Worm (Caenorhabditis elegans) whole organism, L1 larva: Measurements from ENCODE around the gene R08A2.7.

ENCODE experiments used
- C34B4.2 ChIP-seq: sonication (generic microtip); optimal IDR thresholded peaks from 2 replicates; lab custom pipeline; 2017; ENCODE audit warnings: mild to moderate bottlenecking, missing genetic modification characterization, missing compliant biosample characterization
- F16B12.6 ChIP-seq: fragments of 150-350 bp; optimal IDR thresholded peaks from 2 replicates; lab custom pipeline; 2014; ENCODE audit warnings: missing biosample characterization, missing genetic modification characterization
- Y116A8C.19 ChIP-seq: sonication (generic microtip); optimal IDR thresholded peaks from 2 replicates; lab custom pipeline; 2016; ENCODE audit warnings: missing compliant biosample characterization, missing genetic modification characterization, borderline replicate concordance
- aha-1 ChIP-seq: fragments of 150-350 bp; optimal IDR thresholded peaks from 2 replicates; lab custom pipeline; 2014; ENCODE audit warnings: missing biosample characterization, missing genetic modification characterization
- alr-1 ChIP-seq: fragments of 200-800 bp; sonication (Bioruptor generic); optimal IDR thresholded peaks from 2 replicates; lab custom pipeline; 2018; ENCODE audit warnings: borderline replicate concordance, mild to moderate bottlenecking, missing genetic modification characterization, missing compliant biosample characterization
- aly-2 ChIP-seq: fragments of 150-350 bp; optimal IDR thresholded peaks from 2 replicates; lab custom pipeline; 2014; ENCODE audit warnings: missing biosample characterization, missing genetic modification characterization
- ama-1 ChIP-seq: fragments of 150-350 bp; optimal IDR thresholded peaks from 2 replicates; lab custom pipeline; 2014
- blmp-1 ChIP-seq: fragments of 150-350 bp; optimal IDR thresholded peaks from 2 replicates; lab custom pipeline; 2014; ENCODE audit warnings: missing biosample characterization, missing genetic modification characterization
- ceh-63 ChIP-seq: fragments of 200-800 bp; sonication (Bioruptor generic); optimal IDR thresholded peaks from 2 replicates; lab custom pipeline; 2018; ENCODE audit warnings: mild to moderate bottlenecking, missing genetic modification characterization, missing compliant biosample characterization
- ceh-88 ChIP-seq: fragments of 200-800 bp; sonication (Bioruptor generic); IDR thresholded peaks from 2 replicates; pipeline ENCODE4 v1.3.6; 2022; ENCODE audit warnings: missing genetic modification characterization, missing compliant biosample characterization
- ceh-90 ChIP-seq: sonication (generic microtip); optimal IDR thresholded peaks from 2 replicates; lab custom pipeline; 2016; ENCODE audit warnings: missing genetic modification characterization, missing compliant biosample characterization
- dsc-1 ChIP-seq: sonication (generic microtip); optimal IDR thresholded peaks from 2 replicates; lab custom pipeline; 2016; ENCODE audit warnings: mild to moderate bottlenecking, missing genetic modification characterization, missing compliant biosample characterization
- efl-1 ChIP-seq, 4 experiments: fragments of 150-350 bp; optimal IDR thresholded peaks in 3 of 4; peaks in 1 of 4; 1 replicate in 1 of 4; 2 replicates in 3 of 4; lab custom pipeline; 2014; ENCODE audit warnings: missing biosample characterization in 2 of 4, missing genetic modification characterization in 2 of 4, missing genetic modification reagents in 2 of 4
- efl-3 ChIP-seq: fragments of 200-800 bp; sonication (Bioruptor generic); optimal IDR thresholded peaks from 2 replicates; lab custom pipeline; 2018; ENCODE audit warnings: mild to moderate bottlenecking, missing genetic modification characterization, missing compliant biosample characterization
- elt-2 ChIP-seq: sonication (generic microtip); optimal IDR thresholded peaks from 2 replicates; lab custom pipeline; 2016; ENCODE audit warnings: missing genetic modification characterization, mild to moderate bottlenecking, inconsistent platforms, missing compliant biosample characterization, missing genetic modification reagents
- fkh-8 ChIP-seq: sonication (generic microtip); optimal IDR thresholded peaks from 2 replicates; lab custom pipeline; 2016; ENCODE audit warnings: mild to moderate bottlenecking, missing genetic modification characterization, missing compliant biosample characterization
- fos-1 ChIP-seq: fragments of 150-350 bp; optimal IDR thresholded peaks from 2 replicates; lab custom pipeline; 2014; ENCODE audit warnings: missing biosample characterization, missing genetic modification characterization
- grh-1 ChIP-seq: fragments of 200-800 bp; sonication (Bioruptor generic); IDR thresholded peaks from 2 replicates; pipeline ENCODE4 v1.3.6; 2022; ENCODE audit warnings: missing genetic modification reagents, missing genetic modification characterization, missing compliant biosample characterization
- hlh-17 ChIP-seq: fragments of 200-800 bp; sonication (Bioruptor generic); optimal IDR thresholded peaks from 2 replicates; lab custom pipeline; 2018; ENCODE audit warnings: missing genetic modification characterization, mild to moderate bottlenecking, missing compliant biosample characterization, moderate library complexity, borderline replicate concordance
- hpl-2 ChIP-seq: fragments of 150-350 bp; optimal IDR thresholded peaks from 2 replicates; lab custom pipeline; 2014; ENCODE audit warnings: missing biosample characterization, missing genetic modification reagents, missing genetic modification characterization
- irx-1 ChIP-seq: sonication (generic microtip); optimal IDR thresholded peaks from 2 replicates; lab custom pipeline; 2016; ENCODE audit warnings: missing genetic modification characterization, missing compliant biosample characterization
- isw-1 ChIP-seq: fragments of 200-800 bp; sonication (Bioruptor generic); IDR thresholded peaks from 2 replicates; pipeline ENCODE4 v1.3.6; 2022; ENCODE audit warnings: missing genetic modification characterization, missing compliant biosample characterization
- jun-1 ChIP-seq: fragments of 150-350 bp; optimal IDR thresholded peaks from 2 replicates; lab custom pipeline; 2014; ENCODE audit warnings: missing biosample characterization, missing genetic modification reagents, missing genetic modification characterization
- lin-15B ChIP-seq: fragments of 150-350 bp; sonication (generic microtip); optimal IDR thresholded peaks from 3 replicates; lab custom pipeline; 2014; ENCODE audit warnings: missing biosample characterization, missing genetic modification characterization
- lin-35 ChIP-seq, 2 experiments: fragments of 150-350 bp; optimal IDR thresholded peaks; 2 replicates each; lab custom pipeline; 2014; ENCODE audit warnings: missing biosample characterization in 2 of 2, missing genetic modification characterization in 2 of 2, missing genetic modification reagents in 2 of 2
- lin-39 ChIP-seq: fragments of 150-350 bp; optimal IDR thresholded peaks from 2 replicates; lab custom pipeline; 2014; ENCODE audit warnings: missing biosample characterization, missing genetic modification reagents, missing genetic modification characterization
- lir-3 ChIP-seq: sonication (generic microtip); optimal IDR thresholded peaks from 2 replicates; lab custom pipeline; 2016; ENCODE audit warnings: mild to moderate bottlenecking, missing genetic modification characterization, moderate library complexity, missing compliant biosample characterization; ENCODE audit not compliant: poor library complexity
- mab-9 ChIP-seq: fragments of 200-800 bp; sonication (Bioruptor generic); IDR thresholded peaks from 2 replicates; pipeline ENCODE4 v1.3.6; 2022; ENCODE audit warnings: missing genetic modification reagents, missing genetic modification characterization, missing compliant biosample characterization
- mdl-1 ChIP-seq, 2 experiments: fragments of 150-350 bp; optimal IDR thresholded peaks; 2 replicates each; lab custom pipeline; 2014 to 2017; ENCODE audit warnings: missing biosample characterization in 2 of 2, missing genetic modification characterization in 2 of 2, inconsistent platforms in 1 of 2
- mef-2 ChIP-seq: fragments of 150-350 bp; optimal IDR thresholded peaks from 2 replicates; lab custom pipeline; 2014; ENCODE audit warnings: missing biosample characterization, missing genetic modification characterization
- mep-1 ChIP-seq: fragments of 150-350 bp; optimal IDR thresholded peaks from 2 replicates; lab custom pipeline; 2014; ENCODE audit warnings: missing biosample characterization, missing genetic modification characterization
- nhr-11 ChIP-seq: fragments of 150-350 bp; optimal IDR thresholded peaks from 2 replicates; lab custom pipeline; 2014; ENCODE audit warnings: missing biosample characterization, missing genetic modification characterization
- nhr-20 ChIP-seq: sonication (generic microtip); optimal IDR thresholded peaks from 2 replicates; lab custom pipeline; 2016; ENCODE audit warnings: mild to moderate bottlenecking, missing genetic modification characterization, missing compliant biosample characterization
- nhr-237 ChIP-seq: fragments of 150-350 bp; optimal IDR thresholded peaks from 2 replicates; lab custom pipeline; 2014; ENCODE audit warnings: missing biosample characterization, missing genetic modification characterization
- nhr-28 ChIP-seq: fragments of 150-350 bp; optimal IDR thresholded peaks from 2 replicates; lab custom pipeline; 2014; ENCODE audit warnings: missing biosample characterization, missing genetic modification characterization
- nhr-47 ChIP-seq: sonication (generic microtip); optimal IDR thresholded peaks from 2 replicates; lab custom pipeline; 2016; ENCODE audit warnings: mild to moderate bottlenecking, missing genetic modification characterization, moderate library complexity, missing compliant biosample characterization
- nhr-84 ChIP-seq: sonication (generic microtip); optimal IDR thresholded peaks from 2 replicates; lab custom pipeline; 2017; ENCODE audit warnings: missing biosample characterization, missing genetic modification characterization
- nhr-85 ChIP-seq: sonication (generic microtip); peaks from one replicate; lab custom pipeline; 2016; ENCODE audit warnings: missing genetic modification characterization, inconsistent platforms, missing compliant biosample characterization
- nhr-90 ChIP-seq: sonication (generic microtip); optimal IDR thresholded peaks from 2 replicates; lab custom pipeline; 2016; ENCODE audit warnings: mild to moderate bottlenecking, missing genetic modification characterization, missing compliant biosample characterization; ENCODE audit not compliant: poor library complexity
- pag-3 ChIP-seq: sonication (generic microtip); optimal IDR thresholded peaks from 2 replicates; lab custom pipeline; 2017; ENCODE audit warnings: missing genetic modification characterization, mild to moderate bottlenecking, missing compliant biosample characterization, antibody characterized with exemption, borderline replicate concordance; ENCODE audit not compliant: insufficient read depth
- pax-3 ChIP-seq: fragments of 200-800 bp; sonication (Bioruptor generic); optimal IDR thresholded peaks from 2 replicates; lab custom pipeline; 2018; ENCODE audit warnings: mild to moderate bottlenecking, missing genetic modification characterization, moderate library complexity, missing compliant biosample characterization
- rnt-1 ChIP-seq: sonication (generic microtip); optimal IDR thresholded peaks from 2 replicates; lab custom pipeline; 2016; ENCODE audit warnings: mild to moderate bottlenecking, missing genetic modification characterization, moderate library complexity, missing compliant biosample characterization
- snpc-4 ChIP-seq: fragments of 150-350 bp; optimal IDR thresholded peaks from 2 replicates; lab custom pipeline; 2014; ENCODE audit warnings: missing biosample characterization, missing genetic modification characterization
- snu-23 ChIP-seq: sonication (generic microtip); optimal IDR thresholded peaks from 2 replicates; lab custom pipeline; 2016; ENCODE audit warnings: missing genetic modification characterization, missing compliant biosample characterization
- sox-4 ChIP-seq: sonication (generic microtip); optimal IDR thresholded peaks from 2 replicates; lab custom pipeline; 2016; ENCODE audit warnings: missing genetic modification characterization, missing compliant biosample characterization
- sptf-1 ChIP-seq: fragments of 150-350 bp; optimal IDR thresholded peaks from 2 replicates; lab custom pipeline; 2014; ENCODE audit warnings: missing biosample characterization, missing genetic modification characterization
- tlp-1 ChIP-seq: fragments of 150-350 bp; optimal IDR thresholded peaks from 2 replicates; lab custom pipeline; 2014; ENCODE audit warnings: missing biosample characterization, missing genetic modification characterization
- unc-130 ChIP-seq: fragments of 150-350 bp; optimal IDR thresholded peaks from 2 replicates; lab custom pipeline; 2017; ENCODE audit warnings: missing biosample characterization, missing genetic modification characterization, inconsistent platforms
- unc-30 ChIP-seq: sonication (generic microtip); optimal IDR thresholded peaks from 2 replicates; lab custom pipeline; 2017; ENCODE audit warnings: missing biosample characterization, missing genetic modification characterization
- unc-98 ChIP-seq: fragments of 200-800 bp; sonication (Bioruptor generic); IDR thresholded peaks from 2 replicates; pipeline ENCODE4 v1.3.6; 2022; ENCODE audit warnings: missing genetic modification characterization, missing compliant biosample characterization
- vab-15 ChIP-seq: sonication (generic microtip); optimal IDR thresholded peaks from 2 replicates; lab custom pipeline; 2017; ENCODE audit warnings: missing genotype, mild to moderate bottlenecking, missing genetic modification characterization, missing compliant biosample characterization
- zag-1 ChIP-seq: fragments of 150-350 bp; optimal IDR thresholded peaks from 2 replicates; lab custom pipeline; 2014; ENCODE audit warnings: missing biosample characterization, missing genetic modification characterization

R08A2.7 gene

DNA sequence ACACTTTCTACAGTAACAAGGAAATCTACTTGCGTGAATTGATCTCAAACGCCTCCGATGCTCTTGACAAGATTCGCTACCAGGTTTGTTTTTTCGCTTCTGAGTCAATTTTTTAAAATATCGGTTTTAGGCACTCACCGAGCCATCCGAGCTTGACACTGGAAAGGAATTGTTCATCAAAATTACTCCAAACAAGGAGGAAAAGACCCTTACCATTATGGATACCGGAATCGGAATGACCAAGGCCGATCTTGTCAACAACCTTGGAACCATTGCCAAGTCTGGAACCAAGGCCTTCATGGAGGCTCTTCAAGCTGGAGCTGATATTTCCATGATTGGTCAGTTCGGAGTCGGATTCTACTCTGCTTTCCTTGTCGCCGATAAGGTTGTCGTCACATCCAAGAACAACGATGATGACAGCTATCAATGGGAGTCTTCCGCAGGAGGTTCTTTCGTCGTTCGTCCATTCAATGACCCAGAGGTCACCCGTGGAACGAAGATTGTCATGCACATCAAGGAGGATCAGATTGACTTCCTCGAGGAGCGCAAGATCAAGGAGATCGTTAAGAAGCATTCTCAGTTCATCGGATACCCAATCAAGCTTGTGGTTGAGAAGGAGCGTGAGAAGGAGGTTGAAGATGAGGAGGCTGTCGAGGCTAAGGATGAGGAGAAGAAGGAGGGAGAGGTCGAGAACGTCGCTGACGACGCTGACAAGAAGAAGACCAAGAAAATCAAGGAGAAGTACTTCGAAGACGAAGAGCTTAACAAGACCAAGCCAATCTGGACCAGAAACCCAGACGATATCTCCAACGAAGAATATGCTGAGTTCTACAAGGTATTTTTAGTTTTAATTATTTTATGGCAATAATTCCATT, 36.7 kb upstream of the R08A2.7 start:
- TF ChIP-seq aha-1 (tag; lab: Kevin White, UChicago) (no peak), nhr-11 (no peak), lin-35 (GFP tag; optimal IDR thresholded peaks at IDR 0.05; lab: Kevin White, UChicago) (no peak), unc-130 (tag; lab: Kevin White, UChicago) (no peak), alr-1 (peak; percentile 100), irx-1 (tag; lab: Kevin White, UChicago) (no peak), mep-1 (tag; lab: Kevin White, UChicago) (peak; percentile 26), isw-1 (no peak), unc-30 (no peak), hpl-2 (GFP tag; lab: Kevin White, UChicago) (no peak), dsc-1 (tag; lab: Kevin White, UChicago) (no peak), elt-2 (tag; lab: Kevin White, UChicago) (peak; percentile 3), rnt-1 (tag; lab: Kevin White, UChicago) (peak; percentile 26), grh-1 (no peak), efl-3 (GFP tag; lab: Kevin White, UChicago) (no peak), mab-9 (no peak), jun-1 (tag; lab: Kevin White, UChicago) (no peak), ceh-63 (GFP tag; lab: Kevin White, UChicago) (peak; percentile 50), pag-3 (tag; lab: Kevin White, UChicago) (no peak), nhr-84 (tag; lab: Kevin White, UChicago) (peak; percentile 70), lin-15B (tag; lab: Kevin White, UChicago) (no peak), sptf-1 (tag; lab: Kevin White, UChicago) (no peak), fos-1 (tag; lab: Kevin White, UChicago) (no peak), snu-23 (no peak), ceh-88 (GFP tag; lab: Robert Waterston, UW) (no peak), pax-3 (tag; lab: Kevin White, UChicago) (no peak), F16B12.6 (tag; lab: Kevin White, UChicago) (no peak), nhr-28 (tag; lab: Kevin White, UChicago) (no peak), vab-15 (tag; lab: Kevin White, UChicago) (no peak), lin-39 (tag; lab: Kevin White, UChicago) (no peak), Y116A8C.19 (tag; lab: Kevin White, UChicago) (no peak), mdl-1 (tag; optimal IDR thresholded peaks at IDR 0.05; lab: Kevin White, UChicago) (no peak), tlp-1 (no peak), blmp-1 (no peak), hlh-17 (GFP tag; lab: Kevin White, UChicago) (no peak), snpc-4 (no peak), nhr-47 (tag; lab: Kevin White, UChicago) (no peak), lir-3 (no peak), efl-1 (optimal IDR thresholded peaks at IDR 0.05; lab: Kevin White, UChicago) (no peak), efl-1 (GFP tag; optimal IDR thresholded peaks at IDR 0.05 in 1 of 2; lab: Kevin White, UChicago) (peak in 1 of 2 experiments; percentile 11), nhr-90 (tag; lab: Kevin White, UChicago) (no peak), mef-2 (tag; lab: Kevin White, UChicago) (no peak), nhr-85 (tag; lab: Kevin White, UChicago) (peak; percentile 50), C34B4.2 (tag; lab: Kevin White, UChicago) (no peak), nhr-20 (tag; lab: Kevin White, UChicago) (no peak), zag-1 (tag; lab: Kevin White, UChicago) (no peak), sox-4 (tag; lab: Kevin White, UChicago) (no peak), aly-2 (tag; lab: Kevin White, UChicago) (no peak), unc-98 (GFP tag; lab: Robert Waterston, UW) (no peak), nhr-237 (tag; lab: Kevin White, UChicago) (no peak), ama-1 (lab: Kevin White, UChicago) (peak; percentile 85), fkh-8 (tag; lab: Kevin White, UChicago) (no peak), ceh-90 (tag; lab: Kevin White, UChicago) (no peak)
